Fruit fly (Drosophila melanogaster) whole organism, embryonic: Measurements from ENCODE around the gene CG17777.

Experiments used
- CG10565 ChIP-seq: fragments of 200-800 bp; sonication (Bioruptor generic); optimal IDR thresholded peaks from 3 replicates; lab custom pipeline; 2016; ENCODE audit warnings: missing biosample characterization, mild to moderate bottlenecking, missing genetic modification characterization
- CG11093 ChIP-seq: fragments of 200-800 bp; sonication (Bioruptor generic); IDR thresholded peaks from 3 replicates; pipeline ENCODE4 v1.3.6; 2022; ENCODE audit warnings: missing biosample characterization, missing genetic modification characterization
- CG11504 ChIP-seq: fragments of 200-800 bp; sonication (Bioruptor generic); optimal IDR thresholded peaks from 3 replicates; lab custom pipeline; 2019; ENCODE audit warnings: missing biosample characterization, mild to moderate bottlenecking, missing genetic modification characterization, moderate library complexity
- CG13624 ChIP-seq: fragments of 200-800 bp; sonication (Bioruptor generic); optimal IDR thresholded peaks from 2 replicates; lab custom pipeline; 2016; ENCODE audit warnings: missing biosample characterization, missing genetic modification characterization
- CG14441 ChIP-seq: fragments of 200-800 bp; sonication (Bioruptor generic); IDR thresholded peaks from 2 replicates; pipeline ENCODE4 v1.3.6; 2022; ENCODE audit warnings: missing biosample characterization, missing genetic modification characterization
- CG15269 ChIP-seq: fragments of 200-800 bp; sonication (Bioruptor generic); optimal IDR thresholded peaks from 2 replicates; lab custom pipeline; 2018; ENCODE audit warnings: missing biosample characterization, mild to moderate bottlenecking, missing genetic modification characterization, moderate library complexity
- CG15479 ChIP-seq: fragments of 200-800 bp; sonication (Bioruptor generic); optimal IDR thresholded peaks from 3 replicates; lab custom pipeline; 2019; ENCODE audit warnings: missing biosample characterization, mild to moderate bottlenecking, missing genetic modification characterization, moderate library complexity
- CG15514 ChIP-seq: fragments of 200-800 bp; sonication (Bioruptor generic); optimal IDR thresholded peaks from 3 replicates; lab custom pipeline; 2017; ENCODE audit warnings: missing biosample characterization, missing genetic modification characterization, mild to moderate bottlenecking, moderate library complexity, missing genetic modification reagents
- CG15696 ChIP-seq: fragments of 200-800 bp; sonication (Bioruptor generic); optimal IDR thresholded peaks from 2 replicates; lab custom pipeline; 2019; ENCODE audit warnings: missing biosample characterization, mild to moderate bottlenecking, missing genetic modification characterization, moderate library complexity
- CG1603 ChIP-seq: fragments of 200-800 bp; sonication (Bioruptor generic); optimal IDR thresholded peaks from 2 replicates; lab custom pipeline; 2019; ENCODE audit warnings: missing biosample characterization, mild to moderate bottlenecking, missing genetic modification characterization, moderate library complexity
- CG16815 ChIP-seq: fragments of 200-800 bp; sonication (Bioruptor generic); optimal IDR thresholded peaks from 3 replicates; lab custom pipeline; 2017; ENCODE audit warnings: missing biosample characterization, mild to moderate bottlenecking, missing genetic modification characterization
- CG17359 ChIP-seq: fragments of 200-800 bp; sonication (Bioruptor generic); optimal IDR thresholded peaks from 3 replicates; lab custom pipeline; 2018; ENCODE audit warnings: missing biosample characterization, mild to moderate bottlenecking, missing genetic modification characterization, moderate library complexity
- CG18262 ChIP-seq: fragments of 200-800 bp; optimal IDR thresholded peaks from 3 replicates; lab custom pipeline; 2019; ENCODE audit warnings: missing biosample characterization, mild to moderate bottlenecking, missing genetic modification characterization, moderate library complexity
- CG1832 ChIP-seq: fragments of 200-800 bp; sonication (Bioruptor generic); optimal IDR thresholded peaks from 2 replicates; lab custom pipeline; 2017; ENCODE audit warnings: missing biosample characterization, mild to moderate bottlenecking, missing genetic modification characterization, inconsistent platforms
- CG2875 ChIP-seq: fragments of 200-800 bp; sonication (Bioruptor generic); optimal IDR thresholded peaks from 2 replicates; lab custom pipeline; 2017; ENCODE audit warnings: missing biosample characterization, mild to moderate bottlenecking, missing genetic modification characterization, missing genetic modification reagents
- CG33213 ChIP-seq: fragments of 200-800 bp; sonication (Bioruptor generic); optimal IDR thresholded peaks from 3 replicates; lab custom pipeline; 2016; ENCODE audit warnings: missing biosample characterization, missing genetic modification characterization
- CG3838 ChIP-seq: fragments of 200-800 bp; sonication (Bioruptor generic); optimal IDR thresholded peaks from 3 replicates; lab custom pipeline; 2016; ENCODE audit warnings: missing biosample characterization, missing genetic modification characterization
- CG4360 ChIP-seq: fragments of 200-800 bp; sonication (Bioruptor generic); IDR thresholded peaks from 2 replicates; pipeline ENCODE4 v1.3.6; 2022; ENCODE audit warnings: missing biosample characterization, missing genetic modification characterization
- Eip74EF ChIP-seq, 2 experiments: fragments of 200-800 bp in 1 of 2; fragments of >200 bp in 1 of 2; sonication (Bioruptor generic) in 1 of 2; optimal IDR thresholded peaks; 2 replicates each; lab custom pipeline; 2017 to 2019; ENCODE audit warnings: missing biosample characterization in 2 of 2, missing genetic modification characterization in 2 of 2, mild to moderate bottlenecking in 1 of 2, moderate library complexity in 1 of 2
- H15 ChIP-seq: fragments of 200-800 bp; sonication (Bioruptor generic); IDR thresholded peaks from 3 replicates; pipeline ENCODE4 v1.3.6; 2022; ENCODE audit warnings: missing biosample characterization, missing genetic modification characterization
- HHEX ChIP-seq: fragments of 200-800 bp; sonication (Bioruptor generic); optimal IDR thresholded peaks from 3 replicates; lab custom pipeline; 2017; ENCODE audit warnings: missing biosample characterization, mild to moderate bottlenecking, missing genetic modification characterization, missing genetic modification reagents
- HLH3B ChIP-seq: fragments of 200-800 bp; sonication (Bioruptor generic); IDR thresholded peaks from 2 replicates; pipeline ENCODE4 v1.3.6; 2022; ENCODE audit warnings: missing biosample characterization, missing genetic modification characterization
- Hr51 ChIP-seq, 2 experiments: fragments of 200-800 bp; sonication (Bioruptor generic); optimal IDR thresholded peaks; 2 replicates in 1 of 2; 3 replicates in 1 of 2; lab custom pipeline; 2016 to 2018; ENCODE audit warnings: missing biosample characterization in 2 of 2, missing genetic modification characterization in 2 of 2, mild to moderate bottlenecking in 1 of 2, moderate library complexity in 1 of 2
- Jarid2 ChIP-seq: fragments of 200-800 bp; sonication (Bioruptor generic); optimal IDR thresholded peaks from 3 replicates; lab custom pipeline; 2017; ENCODE audit warnings: mild to moderate bottlenecking, missing biosample characterization, missing genetic modification reagents, missing genetic modification characterization
- Lhr ChIP-seq: fragments of 200-800 bp; sonication (Bioruptor generic); optimal IDR thresholded peaks from 3 replicates; lab custom pipeline; 2017; ENCODE audit warnings: mild to moderate bottlenecking, missing biosample characterization, missing genetic modification reagents, missing genetic modification characterization
- Lpt ChIP-seq: fragments of >200 bp; optimal IDR thresholded peaks from 2 replicates; lab custom pipeline; 2018; ENCODE audit warnings: missing biosample characterization, missing genetic modification characterization
- MTF-1 ChIP-seq: fragments of 200-800 bp; sonication (Bioruptor generic); optimal IDR thresholded peaks from 2 replicates; lab custom pipeline; 2018; ENCODE audit warnings: missing biosample characterization, mild to moderate bottlenecking, missing genetic modification characterization, borderline replicate concordance
- NFAT ChIP-seq: fragments of 200-800 bp; sonication (Bioruptor generic); IDR thresholded peaks from 2 replicates; pipeline ENCODE4 v1.3.6; 2022; ENCODE audit warnings: missing biosample characterization, missing genetic modification characterization
- Neu2 ChIP-seq: fragments of 200-800 bp; sonication (Bioruptor generic); optimal IDR thresholded peaks from 3 replicates; lab custom pipeline; 2016; ENCODE audit warnings: missing biosample characterization, missing genetic modification characterization, borderline replicate concordance
- Sry-β ChIP-seq: fragments of 200-800 bp; sonication (Bioruptor generic); optimal IDR thresholded peaks from 2 replicates; lab custom pipeline; 2018; ENCODE audit warnings: missing biosample characterization, mild to moderate bottlenecking, missing genetic modification characterization, moderate library complexity
- Ssrp ChIP-seq: fragments of 200-800 bp; sonication (Bioruptor generic); optimal IDR thresholded peaks from 2 replicates; lab custom pipeline; 2018; ENCODE audit warnings: missing biosample characterization, mild to moderate bottlenecking, missing genetic modification characterization, moderate library complexity
- Xrp1 ChIP-seq: fragments of 200-800 bp; sonication (Bioruptor generic); IDR thresholded peaks from 2 replicates; pipeline ENCODE4 v1.3.6; 2022; ENCODE audit warnings: missing biosample characterization, missing genetic modification characterization
- ap ChIP-seq: fragments of 200-800 bp; sonication (Bioruptor generic); IDR thresholded peaks from 2 replicates; pipeline ENCODE4 v1.3.6; 2022; ENCODE audit warnings: missing biosample characterization, missing genetic modification characterization
- ase ChIP-seq: fragments of 200-800 bp; sonication (Bioruptor generic); IDR thresholded peaks from 3 replicates; pipeline ENCODE4 v1.3.6; 2022; ENCODE audit warnings: missing biosample characterization, missing genetic modification characterization
- bab2 ChIP-seq: fragments of 200-800 bp; sonication (Bioruptor generic); optimal IDR thresholded peaks from 2 replicates; lab custom pipeline; 2016; ENCODE audit warnings: missing biosample characterization, missing genetic modification characterization
- bigmax ChIP-seq: fragments of 200-800 bp; sonication (Bioruptor generic); optimal IDR thresholded peaks from 2 replicates; lab custom pipeline; 2018; ENCODE audit warnings: missing biosample characterization, mild to moderate bottlenecking, missing genetic modification characterization
- corto ChIP-seq: fragments of 200-800 bp; sonication (Bioruptor generic); optimal IDR thresholded peaks from 2 replicates; lab custom pipeline; 2016; ENCODE audit warnings: missing biosample characterization, mild to moderate bottlenecking, missing genetic modification characterization, moderate library complexity
- disco-r ChIP-seq: fragments of 200-800 bp; sonication (Bioruptor generic); optimal IDR thresholded peaks from 2 replicates; lab custom pipeline; 2016; ENCODE audit warnings: missing biosample characterization, missing genetic modification characterization
- dm ChIP-seq: fragments of 200-800 bp; sonication (Bioruptor generic); optimal IDR thresholded peaks from 3 replicates; lab custom pipeline; 2016; ENCODE audit warnings: missing biosample characterization, missing genetic modification characterization
- dmrt99B ChIP-seq: fragments of 200-800 bp; sonication (Bioruptor generic); optimal IDR thresholded peaks from 2 replicates; lab custom pipeline; 2018; ENCODE audit warnings: missing biosample characterization, mild to moderate bottlenecking, missing genetic modification characterization, moderate library complexity
- fd102C ChIP-seq: fragments of 200-800 bp; sonication (Bioruptor generic); optimal IDR thresholded peaks from 2 replicates; lab custom pipeline; 2018; ENCODE audit warnings: missing biosample characterization, mild to moderate bottlenecking, missing genetic modification characterization, moderate library complexity
- hb ChIP-seq: fragments of 200-800 bp; sonication (Bioruptor generic); IDR thresholded peaks from 3 replicates; pipeline ENCODE4 v1.3.6; 2022; ENCODE audit warnings: missing biosample characterization, missing genetic modification characterization; ENCODE audit not compliant: partially characterized antibody
- hkb ChIP-seq, 2 experiments: fragments of 200-800 bp in 1 of 2; fragments of >200 bp in 1 of 2; sonication (Bioruptor generic) in 1 of 2; IDR thresholded peaks in 1 of 2; optimal IDR thresholded peaks in 1 of 2; 2 replicates each; pipeline versions ENCODE4 v1.3.6 to Lab custom; 2017 to 2022; ENCODE audit warnings: missing biosample characterization in 1 of 2, missing genetic modification characterization in 1 of 2
- insv ChIP-seq, 2 experiments: fragments of 200-800 bp; sonication (Bioruptor generic); optimal IDR thresholded peaks; 3 replicates each; lab custom pipeline; 2016 to 2018; ENCODE audit warnings: missing biosample characterization in 2 of 2, missing genetic modification characterization in 2 of 2
- lbe ChIP-seq: fragments of 200-800 bp; sonication (Bioruptor generic); optimal IDR thresholded peaks from 2 replicates; lab custom pipeline; 2016; ENCODE audit warnings: missing biosample characterization, mild to moderate bottlenecking, missing genetic modification characterization
- oc ChIP-seq: fragments of 200-800 bp; sonication (Bioruptor generic); optimal IDR thresholded peaks from 2 replicates; lab custom pipeline; 2018; ENCODE audit warnings: missing biosample characterization, mild to moderate bottlenecking, missing genetic modification characterization, moderate library complexity
- ranshi ChIP-seq: fragments of 200-800 bp; sonication (Bioruptor generic); IDR thresholded peaks from 2 replicates; pipeline ENCODE4 v1.3.6; 2022; ENCODE audit warnings: missing biosample characterization, missing genetic modification characterization
- sens-2 ChIP-seq: fragments of 200-800 bp; sonication (Bioruptor generic); IDR thresholded peaks from 2 replicates; pipeline ENCODE4 v1.3.6; 2022; ENCODE audit warnings: missing biosample characterization, missing genetic modification characterization
- slp2 ChIP-seq: fragments of 200-800 bp; sonication (Bioruptor generic); optimal IDR thresholded peaks from 2 replicates; lab custom pipeline; 2016; ENCODE audit warnings: missing biosample characterization, missing genetic modification characterization
- vnd ChIP-seq: fragments of 200-800 bp; sonication (Bioruptor generic); IDR thresholded peaks from 3 replicates; pipeline ENCODE4 v1.3.6; 2022; ENCODE audit warnings: missing biosample characterization, missing genetic modification characterization; ENCODE audit not compliant: partially characterized antibody

The CG17777 gene

DNA sequence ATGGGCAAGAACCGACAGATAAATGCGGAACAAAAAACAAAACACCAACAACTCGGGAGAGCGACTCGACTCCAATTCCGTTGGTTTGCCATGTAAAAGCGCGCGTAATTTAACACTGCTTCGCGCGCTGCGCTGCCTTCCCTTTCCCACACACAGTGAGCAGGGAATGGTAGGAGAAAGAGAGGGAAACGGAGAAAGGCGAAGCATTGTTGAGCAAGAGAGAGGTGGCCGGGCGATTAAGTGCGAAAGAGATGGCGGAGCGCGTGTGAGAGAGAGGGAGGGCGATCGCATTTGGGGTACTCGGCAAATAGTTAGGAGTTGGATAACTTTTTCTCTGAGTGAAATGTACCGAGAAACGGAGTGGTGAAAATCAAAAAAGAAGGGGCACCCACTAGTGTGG lies 30.8 kb upstream of the CG17777 start (continued):
- TF ChIP-seq CG11504 (no peak), CG18262 (tag; lab: Kevin White, UChicago) (peak; percentile 3), ranshi (no peak; the same call in 1 of the 2 replicates), bab2 (GFP tag; lab: Kevin White, UChicago) (no peak), HLH3B (GFP tag; lab: Robert Waterston, UW) (no peak), insv (GFP tag; optimal IDR thresholded peaks at IDR 0.05; lab: Kevin White, UChicago) (no peak), CG15479 (GFP tag; lab: Kevin White, UChicago) (peak; percentile 50), sens-2 (GFP tag; lab: Robert Waterston, UW) (no peak), CG16815 (no peak), dm (GFP tag; lab: Kevin White, UChicago) (no peak), H15 (GFP tag; lab: Robert Waterston, UW) (no peak), Neu2 (GFP tag; lab: Kevin White, UChicago) (no peak), dmrt99B (tag; lab: Kevin White, UChicago) (no peak), CG15269 (tag; lab: Kevin White, UChicago) (no peak), ap (GFP tag; lab: Robert Waterston, UW) (no peak), HHEX (GFP tag; lab: Kevin White, UChicago) (no peak), CG14441 (GFP tag; lab: Robert Waterston, UW) (no peak), CG13624 (GFP tag; lab: Kevin White, UChicago) (no peak), Lhr (no peak), Sry-β (GFP tag; lab: Kevin White, UChicago) (no peak), Jarid2 (GFP tag; lab: Kevin White, UChicago) (no peak), CG33213 (GFP tag; lab: Kevin White, UChicago) (no peak), CG3838 (GFP tag; lab: Kevin White, UChicago) (no peak), fd102C (no peak), CG1603 (tag; lab: Kevin White, UChicago) (peak; percentile 20), Xrp1 (GFP tag; lab: Robert Waterston, UW) (0 out of 2 replicates have a peak, but pooled peaks have one; percentile 8), vnd (no peak), CG2875 (GFP tag; lab: Kevin White, UChicago) (no peak), Hr51 (GFP tag; optimal IDR thresholded peaks at IDR 0.05; lab: Kevin White, UChicago) (no peak), CG15696 (tag; lab: Kevin White, UChicago) (no peak), CG15514 (GFP tag; lab: Kevin White, UChicago) (no peak), bigmax (GFP tag; lab: Kevin White, UChicago) (no peak), hb (GFP tag; lab: Robert Waterston, UW) (no peak), oc (tag; lab: Kevin White, UChicago) (peak; percentile 74), CG1832 (GFP tag; lab: Kevin White, UChicago) (peak; percentile 96), Eip74EF (GFP tag; optimal IDR thresholded peaks at IDR 0.05; lab: Kevin White, UChicago) (no peak), Lpt (GFP tag; lab: Kevin White, UChicago) (no peak), CG4360 (GFP tag; lab: Robert Waterston, UW) (no peak), lbe (GFP tag; lab: Kevin White, UChicago) (no peak), corto (GFP tag; lab: Kevin White, UChicago) (no peak), Ssrp (tag; lab: Kevin White, UChicago) (no peak), CG10565 (GFP tag; lab: Kevin White, UChicago) (no peak), slp2 (no peak), MTF-1 (GFP tag; lab: Kevin White, UChicago) (no peak), CG17359 (no peak), CG11093 (GFP tag; lab: Robert Waterston, UW) (no peak), ase (GFP tag; lab: Robert Waterston, UW) (no peak), NFAT (GFP tag; lab: Robert Waterston, UW) (no peak), disco-r (GFP tag; lab: Kevin White, UChicago) (no peak), hkb (optimal IDR thresholded peaks at IDR 0.05; lab: Kevin White, UChicago) (no peak), hkb (GFP tag; IDR thresholded peaks at IDR 0.05; lab: Robert Waterston, UW) (no peak)
